Fruit fly (Drosophila melanogaster): Measurements from ENCODE around the gene GXIVsPLA2.

DNA sequence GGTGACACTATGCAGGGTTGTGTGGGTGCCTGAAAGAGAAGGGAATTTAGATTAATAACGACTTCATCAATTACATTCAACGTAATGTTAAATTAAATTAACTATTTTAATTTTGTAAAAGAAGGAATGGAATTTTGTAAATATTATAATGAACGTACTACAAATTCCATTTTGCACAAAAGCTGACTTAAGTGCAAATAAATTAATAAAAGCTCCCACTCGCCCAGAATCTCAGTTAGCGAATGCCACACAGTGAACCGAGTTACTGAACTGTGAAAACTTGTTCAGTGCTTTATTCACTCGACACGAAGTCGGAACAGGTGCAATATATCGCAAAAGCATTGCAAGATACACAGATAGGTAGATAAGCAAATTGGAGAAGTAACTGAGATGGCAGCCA is 20.2 kb downstream of the GXIVsPLA2 start, which contains the start of gene CG17026:
- TF ChIP-seq Ets21C (GFP tag; optimal IDR thresholded peaks at IDR 0.05) = no peak
- TF ChIP-seq salr (GFP tag; optimal IDR thresholded peaks at IDR 0.05) = no peak
- no peak for TF ChIP-seq CG34406 (GFP tag; optimal IDR thresholded peaks at IDR 0.05)
- TF ChIP-seq Smox (GFP tag; optimal IDR thresholded peaks at IDR 0.05) = no peak
- no peak for TF ChIP-seq OdsH (GFP tag; optimal IDR thresholded peaks at IDR 0.05)
- no peak for TF ChIP-seq CG16779 (tag; optimal IDR thresholded peaks at IDR 0.05)
- TF ChIP-seq Gug (GFP tag; IDR thresholded peaks at IDR 0.05) = no peak
- no peak for TF ChIP-seq achi (GFP tag; optimal IDR thresholded peaks at IDR 0.05)
- TF ChIP-seq CG8632 (GFP tag; optimal IDR thresholded peaks at IDR 0.05) = no peak

All from whole organism, prepupa.